Fruit fly (Drosophila melanogaster): ENCODE results near the gene Pcyt2.
A peak's percentile ranks its signal among the peaks of the same experiment; 100 is the strongest.

The Pcyt2 gene

dm6 chr3L:1558178-1558788 is 5.0 kb downstream of the Pcyt2 start, which contains the start of the genes Pex10 and CG12099 (continued):
- TF ChIP-seq tx (GFP tag; optimal IDR thresholded peaks at IDR 0.05), result peak; percentile 56
- TF ChIP-seq CG9609 (GFP tag; optimal IDR thresholded peaks at IDR 0.05), result peak; percentile 58
- no peak for TF ChIP-seq Asciz (GFP tag; optimal IDR thresholded peaks at IDR 0.05)
- TF ChIP-seq CG15514 (GFP tag; optimal IDR thresholded peaks at IDR 0.05), result peak; percentile 89
- TF ChIP-seq ap (GFP tag; IDR thresholded peaks at IDR 0.05), result peak; percentile 85
- peak; percentile 87 for TF ChIP-seq CG14667 (GFP tag; IDR thresholded peaks at IDR 0.05)
- peak; percentile 65 for TF ChIP-seq pnt (GFP tag; optimal IDR thresholded peaks at IDR 0.05)
- TF ChIP-seq bigmax (GFP tag; optimal IDR thresholded peaks at IDR 0.05), result no peak
- TF ChIP-seq CG31365 (tag; optimal IDR thresholded peaks at IDR 0.05), result no peak
- TF ChIP-seq CG33213 (GFP tag; optimal IDR thresholded peaks at IDR 0.05), result peak; percentile 59
- peak; percentile 84 for TF ChIP-seq HmgZ (tag; optimal IDR thresholded peaks at IDR 0.05)
- peak; percentile 86 for TF ChIP-seq Taf1 (GFP tag; IDR thresholded peaks at IDR 0.05)
- TF ChIP-seq CG8290 (GFP tag; optimal IDR thresholded peaks at IDR 0.05), result peak; percentile 90
- peak in 1 of 2 experiments; percentile 74 for TF ChIP-seq CG8290 (tag; optimal IDR thresholded peaks at IDR 0.05)
- peak; percentile 26; the same call in 1 of the 2 replicates for TF ChIP-seq Dip2 (GFP tag; IDR thresholded peaks at IDR 0.05)
- peak; percentile 84 for TF ChIP-seq CG33557 (GFP tag; optimal IDR thresholded peaks at IDR 0.05)
- peak; percentile 93 for TF ChIP-seq al (GFP tag; IDR thresholded peaks at IDR 0.05)
- TF ChIP-seq NFAT (GFP tag; IDR thresholded peaks at IDR 0.05), result peak; percentile 93
- peak; percentile 93 for TF ChIP-seq CoRest (tag; optimal IDR thresholded peaks at IDR 0.05)
- peak; percentile 75 for TF ChIP-seq onecut (GFP tag; IDR thresholded peaks at IDR 0.05)
- TF ChIP-seq CG10431 (GFP tag; optimal IDR thresholded peaks at IDR 0.05), result no peak
- TF ChIP-seq gce (GFP tag; IDR thresholded peaks at IDR 0.05), result 0 out of 3 replicates have a peak, but pooled peaks have one; percentile 57
- peak; percentile 36 for TF ChIP-seq p53 (GFP tag; optimal IDR thresholded peaks at IDR 0.05)
- TF ChIP-seq nmo (GFP tag; optimal IDR thresholded peaks at IDR 0.05), result peak; percentile 94
- TF ChIP-seq gsb-n (tag; optimal IDR thresholded peaks at IDR 0.05), result no peak
- TF ChIP-seq rib (GFP tag; IDR thresholded peaks at IDR 0.05), result peak; percentile 85
- TF ChIP-seq CG13894 (tag; optimal IDR thresholded peaks at IDR 0.05), result no peak
- peak; percentile 32 for TF ChIP-seq CG6813 (GFP tag; optimal IDR thresholded peaks at IDR 0.05)
- TF ChIP-seq BtbVII (GFP tag; optimal IDR thresholded peaks at IDR 0.05), result peak; percentile 78
- no peak for TF ChIP-seq wek (GFP tag; optimal IDR thresholded peaks at IDR 0.05)
- no peak for TF ChIP-seq NK7.1 (GFP tag; optimal IDR thresholded peaks at IDR 0.05)
- peak; percentile 85 for TF ChIP-seq CG17359 (tag; optimal IDR thresholded peaks at IDR 0.05)
- peak; percentile 88 for TF ChIP-seq zfh1 (GFP tag; IDR thresholded peaks at IDR 0.05)
- TF ChIP-seq CG17186 (GFP tag; optimal IDR thresholded peaks at IDR 0.05), result peak; percentile 86
- TF ChIP-seq NfI (GFP tag; optimal IDR thresholded peaks at IDR 0.05), result peak; percentile 90
- no peak for TF ChIP-seq Kr (GFP tag; optimal IDR thresholded peaks at IDR 0.05)
- TF ChIP-seq Pdp1 (GFP tag; optimal IDR thresholded peaks at IDR 0.05), result peak; percentile 53 to 74
- no peak for TF ChIP-seq Trl (optimal IDR thresholded peaks at IDR 0.05)
- TF ChIP-seq Trl (GFP tag; optimal IDR thresholded peaks at IDR 0.05), result peak; percentile 49
- TF ChIP-seq crc (GFP tag; optimal IDR thresholded peaks at IDR 0.05), result no peak
- TF ChIP-seq Fer3 (tag; optimal IDR thresholded peaks at IDR 0.05), result peak; percentile 86
- TF ChIP-seq vvl (GFP tag; IDR thresholded peaks at IDR 0.05), result peak; percentile 93
- TF ChIP-seq CG7928 (GFP tag; optimal IDR thresholded peaks at IDR 0.05), result peak; percentile 69
- peak; percentile 93 for TF ChIP-seq CG11456 (GFP tag; IDR thresholded peaks at IDR 0.05)
- peak; percentile 85 for TF ChIP-seq Opbp (GFP tag; IDR thresholded peaks at IDR 0.05; ENCODE audit: partially characterized antibody)
- TF ChIP-seq Dp (GFP tag; optimal IDR thresholded peaks at IDR 0.05), result peak; percentile 33
- peak; percentile 77; the same call in 1 of the 2 replicates for TF ChIP-seq ham (GFP tag; IDR thresholded peaks at IDR 0.05)
- TF ChIP-seq CG11723 (GFP tag; optimal IDR thresholded peaks at IDR 0.05), result peak; percentile 66
- peak; percentile 45 for TF ChIP-seq CG17802 (tag; optimal IDR thresholded peaks at IDR 0.05)
- no peak for TF ChIP-seq CG4282 (GFP tag; optimal IDR thresholded peaks at IDR 0.05)
- no peak for TF ChIP-seq luna (GFP tag; optimal IDR thresholded peaks at IDR 0.05)

Data from whole organism, embryonic.